Worm (Caenorhabditis elegans) whole organism, L4 larva: Measurements from ENCODE around the gene dig-1.
A peak's percentile ranks its signal among the peaks of the same experiment; 100 is the strongest.

Experiments used
- D1046.2 ChIP-seq: fragments of 200-800 bp; sonication (Bioruptor generic); IDR thresholded peaks from 2 replicates; pipeline ENCODE4 v1.3.6; 2022; ENCODE audit warnings: missing genetic modification characterization, missing compliant biosample characterization
- T20F7.1 ChIP-seq: fragments of 200-800 bp; sonication (Bioruptor generic); optimal IDR thresholded peaks from 2 replicates; lab custom pipeline; 2018; ENCODE audit warnings: mild to moderate bottlenecking, missing genetic modification characterization, missing compliant biosample characterization
- Y5F2A.4 ChIP-seq: fragments of 200-800 bp; sonication (Bioruptor generic); optimal IDR thresholded peaks from 2 replicates; lab custom pipeline; 2018; ENCODE audit warnings: mild to moderate bottlenecking, missing genetic modification characterization, missing compliant biosample characterization
- Y75B8A.6 ChIP-seq: fragments of 200-800 bp; sonication (Bioruptor generic); IDR thresholded peaks from 2 replicates; pipeline ENCODE4 v1.3.6; 2022; ENCODE audit warnings: missing genetic modification reagents, missing genetic modification characterization, missing compliant biosample characterization
- arid-1 ChIP-seq: fragments of 200-800 bp; sonication (Bioruptor generic); conservative IDR thresholded peaks from 2 replicates; pipeline ENCODE4 v1.3.6; 2022; ENCODE audit warnings: missing genetic modification reagents, missing genetic modification characterization, missing compliant biosample characterization
- attf-4 ChIP-seq: sonication (generic microtip); optimal IDR thresholded peaks from 3 replicates; lab custom pipeline; 2017; ENCODE audit warnings: missing biosample characterization, missing genetic modification characterization
- ceh-28 ChIP-seq: fragments of 150-350 bp; optimal IDR thresholded peaks from 2 replicates; lab custom pipeline; 2014; ENCODE audit warnings: missing biosample characterization, missing genetic modification reagents, missing genetic modification characterization
- ctbp-1 ChIP-seq: fragments of 200-800 bp; sonication (Bioruptor generic); IDR thresholded peaks from 2 replicates; pipeline ENCODE4 v1.3.6; 2022; ENCODE audit warnings: missing genetic modification reagents, missing genetic modification characterization, missing compliant biosample characterization
- daf-16 ChIP-seq, 3 experiments: sonication (generic microtip); optimal IDR thresholded peaks; 2 replicates each; lab custom pipeline; 2016 to 2017; ENCODE audit warnings: missing genetic modification characterization in 3 of 3, missing genetic modification reagents in 3 of 3, mild to moderate bottlenecking in 2 of 3, missing compliant biosample characterization in 2 of 3, missing biosample characterization in 1 of 3, moderate library complexity in 1 of 3
- daf-19 ChIP-seq: fragments of 200-800 bp; sonication (Bioruptor generic); conservative IDR thresholded peaks from 2 replicates; pipeline ENCODE4 v1.3.6; 2022; ENCODE audit warnings: missing genetic modification characterization, missing compliant biosample characterization
- daf-8 ChIP-seq: fragments of 200-800 bp; sonication (Bioruptor generic); IDR thresholded peaks from 2 replicates; pipeline ENCODE4 v1.3.6; 2022; ENCODE audit warnings: missing genetic modification characterization, missing compliant biosample characterization
- dmd-6 ChIP-seq: fragments of 200-800 bp; sonication (Bioruptor generic); IDR thresholded peaks from 2 replicates; pipeline ENCODE4 v1.3.6; 2022; ENCODE audit warnings: missing genetic modification reagents, missing genetic modification characterization, missing compliant biosample characterization
- dmd-9 ChIP-seq: fragments of 200-800 bp; sonication (Bioruptor generic); IDR thresholded peaks from 2 replicates; pipeline ENCODE4 v1.3.6; 2022; ENCODE audit warnings: missing genetic modification reagents, missing genetic modification characterization, missing compliant biosample characterization
- dpl-1 ChIP-seq: fragments of 150-350 bp; optimal IDR thresholded peaks from 2 replicates; lab custom pipeline; 2014; ENCODE audit warnings: missing biosample characterization, missing genetic modification reagents, missing genetic modification characterization
- egl-27 ChIP-seq: sonication (generic microtip); optimal IDR thresholded peaks from 3 replicates; lab custom pipeline; 2017; ENCODE audit warnings: missing biosample characterization, missing genetic modification reagents, missing genetic modification characterization
- egl-43 ChIP-seq: fragments of 200-800 bp; sonication (Bioruptor generic); IDR thresholded peaks from 2 replicates; pipeline ENCODE4 v1.3.6; 2022; ENCODE audit warnings: missing genetic modification reagents, missing genetic modification characterization, missing compliant biosample characterization
- fkh-10 ChIP-seq: fragments of 150-350 bp; optimal IDR thresholded peaks from 2 replicates; lab custom pipeline; 2014; ENCODE audit warnings: missing biosample characterization, missing genetic modification reagents, missing genetic modification characterization
- gei-8 ChIP-seq: fragments of 200-800 bp; sonication (Bioruptor generic); optimal IDR thresholded peaks from 2 replicates; lab custom pipeline; 2018; ENCODE audit warnings: mild to moderate bottlenecking, missing genetic modification characterization, missing compliant biosample characterization
- hif-1 ChIP-seq, 2 experiments: sonication (generic microtip); optimal IDR thresholded peaks; 2 replicates each; lab custom pipeline; 2016 to 2017; ENCODE audit warnings: missing compliant biosample characterization in 2 of 2, missing genetic modification characterization in 2 of 2, missing genetic modification reagents in 2 of 2, missing genotype in 2 of 2, mild to moderate bottlenecking in 1 of 2
- lin-38 ChIP-seq: fragments of 200-800 bp; sonication (Bioruptor generic); IDR thresholded peaks from 2 replicates; pipeline ENCODE4 v1.3.6; 2022; ENCODE audit warnings: missing genetic modification reagents, missing genetic modification characterization, missing compliant biosample characterization
- lsy-2 ChIP-seq, 2 experiments: fragments of 150-350 bp in 1 of 2; sonication (generic microtip) in 1 of 2; optimal IDR thresholded peaks; 2 replicates each; lab custom pipeline; 2014 to 2017; ENCODE audit warnings: missing biosample characterization in 2 of 2, missing genetic modification characterization in 2 of 2
- mdl-1 ChIP-seq, 2 experiments: fragments of 150-350 bp in 1 of 2; sonication (generic microtip) in 1 of 2; optimal IDR thresholded peaks; 2 replicates each; lab custom pipeline; 2014 to 2017; ENCODE audit warnings: missing biosample characterization in 2 of 2, missing genetic modification characterization in 2 of 2
- mxl-3 ChIP-seq: fragments of 200-800 bp; sonication (Bioruptor generic); optimal IDR thresholded peaks from 2 replicates; lab custom pipeline; 2018; ENCODE audit warnings: mild to moderate bottlenecking, missing genetic modification characterization, missing compliant biosample characterization
- nhr-102 ChIP-seq: sonication (generic microtip); optimal IDR thresholded peaks from 2 replicates; lab custom pipeline; 2016; ENCODE audit warnings: mild to moderate bottlenecking, missing genetic modification characterization, moderate library complexity, missing compliant biosample characterization
- nhr-237 ChIP-seq: sonication (generic microtip); optimal IDR thresholded peaks from 2 replicates; lab custom pipeline; 2017; ENCODE audit warnings: missing biosample characterization, missing genetic modification characterization
- nhr-25 ChIP-seq: sonication (generic microtip); optimal IDR thresholded peaks from 2 replicates; lab custom pipeline; 2017; ENCODE audit warnings: missing genetic modification characterization, mild to moderate bottlenecking, missing compliant biosample characterization, antibody characterized with exemption, moderate library complexity, borderline replicate concordance; ENCODE audit not compliant: insufficient read depth
- nhr-41 ChIP-seq: fragments of 200-800 bp; sonication (Bioruptor generic); IDR thresholded peaks from 2 replicates; pipeline ENCODE4 v1.3.6; 2022; ENCODE audit warnings: missing genetic modification reagents, missing genetic modification characterization, missing compliant biosample characterization
- nhr-42 ChIP-seq: fragments of 200-800 bp; sonication (Bioruptor generic); IDR thresholded peaks from 2 replicates; pipeline ENCODE4 v1.3.6; 2022; ENCODE audit warnings: missing genetic modification characterization, missing compliant biosample characterization
- nhr-77 ChIP-seq: fragments of 150-350 bp; optimal IDR thresholded peaks from 2 replicates; lab custom pipeline; 2014; ENCODE audit warnings: missing biosample characterization, missing genetic modification characterization
- pha-4 ChIP-seq, 2 experiments: fragments of 150-350 bp in 1 of 2; fragments of 200-800 bp in 1 of 2; sonication (Bioruptor generic) in 1 of 2; IDR thresholded peaks in 1 of 2; optimal IDR thresholded peaks in 1 of 2; 2 replicates each; pipeline versions ENCODE4 v1.3.6 to Lab custom; 2014 to 2022; ENCODE audit warnings: missing genetic modification characterization in 2 of 2, missing genetic modification reagents in 2 of 2, missing biosample characterization in 1 of 2, missing compliant biosample characterization in 1 of 2
- pqm-1 ChIP-seq: sonication (generic microtip); optimal IDR thresholded peaks from 2 replicates; lab custom pipeline; 2017; ENCODE audit warnings: missing biosample characterization, missing genetic modification characterization
- skn-1 ChIP-seq: fragments of 150-350 bp; optimal IDR thresholded peaks from 2 replicates; lab custom pipeline; 2014; ENCODE audit warnings: missing biosample characterization, missing genetic modification characterization
- vab-7 ChIP-seq: fragments of 200-800 bp; sonication (Bioruptor generic); IDR thresholded peaks from 2 replicates; pipeline ENCODE4 v1.3.6; 2022; ENCODE audit warnings: missing genetic modification reagents, missing genetic modification characterization, missing compliant biosample characterization
- zag-1 ChIP-seq: fragments of 150-350 bp; optimal IDR thresholded peaks from 2 replicates; lab custom pipeline; 2014; ENCODE audit warnings: missing biosample characterization, missing genetic modification characterization
- zfp-2 ChIP-seq: sonication (generic microtip); optimal IDR thresholded peaks from 2 replicates; lab custom pipeline; 2016; ENCODE audit warnings: mild to moderate bottlenecking, missing genetic modification characterization, missing compliant biosample characterization

The dig-1 gene

ce11 chrIII:6731285-6731684 lies 14.8 kb upstream of the dig-1 start:
- TF ChIP-seq pqm-1 (tag; lab: Kevin White, UChicago), result no peak
- peak; percentile 14 for TF ChIP-seq dpl-1 (GFP tag; lab: Kevin White, UChicago)

DNA sequence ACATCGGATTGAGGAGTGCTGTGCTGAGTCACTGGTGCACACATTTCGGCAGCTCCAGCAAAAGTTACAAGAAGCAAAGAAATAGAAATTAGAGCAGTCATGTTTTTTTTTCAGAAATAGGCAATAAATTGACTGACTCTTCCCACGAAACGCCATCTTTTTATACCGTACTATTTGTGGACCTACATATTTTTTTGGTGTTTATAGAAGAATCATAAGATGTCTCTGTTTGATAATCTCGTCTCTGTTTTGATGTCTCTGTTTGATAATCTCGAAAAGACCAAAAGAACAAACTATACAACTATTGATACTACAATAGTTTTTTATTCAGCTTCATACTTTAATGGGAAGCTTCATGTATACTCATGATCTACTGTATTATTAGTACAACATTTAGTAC lies 11.7 kb upstream of the dig-1 start, which contains the start of gene Y102E9.3:
Gene Y102E9.3, minus strand, starts transcription at position 101 of the 400 bp plus-strand sequence.
- TF ChIP-seq nhr-77 (tag; lab: Kevin White, UChicago), result no peak
- TF ChIP-seq hif-1 (tag; optimal IDR thresholded peaks at IDR 0.05; lab: Kevin White, UChicago), result no peak
- TF ChIP-seq fkh-10 (GFP tag; lab: Kevin White, UChicago), result no peak
- TF ChIP-seq skn-1 (tag; lab: Kevin White, UChicago), result no peak
- TF ChIP-seq nhr-25 (tag; lab: Kevin White, UChicago), result no peak
- TF ChIP-seq Y5F2A.4 (GFP tag; lab: Kevin White, UChicago), result no peak
- TF ChIP-seq T20F7.1 (GFP tag; lab: Kevin White, UChicago), result no peak
- TF ChIP-seq ceh-28 (tag; lab: Kevin White, UChicago), result no peak

DNA sequence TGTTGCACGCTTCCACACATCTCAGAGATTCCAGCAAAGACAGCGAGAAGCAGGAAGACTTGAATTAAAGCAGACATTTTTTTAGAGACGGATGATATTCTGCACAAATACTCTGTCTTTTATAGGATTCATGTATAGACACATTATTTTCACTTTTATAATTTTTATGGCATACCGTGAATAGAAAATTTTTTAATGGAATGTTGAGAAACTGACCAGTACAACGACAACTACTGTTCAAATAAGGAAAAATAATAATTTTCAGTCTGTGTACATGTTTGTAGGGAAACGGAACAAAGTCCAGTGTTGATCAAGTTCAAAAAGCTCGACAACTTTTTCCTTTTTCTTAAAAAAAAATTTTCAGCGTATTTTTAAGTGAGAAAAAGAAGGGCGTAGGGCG lies 9.5 kb upstream of the dig-1 start, which contains the start of gene Y102E9.6:
Gene Y102E9.6, minus strand, starts transcription at position 101 of the 400 bp plus-strand sequence.
- TF ChIP-seq vab-7 (GFP tag; lab: Robert Waterston, UW) (no peak), ctbp-1 (GFP tag; lab: Robert Waterston, UW) (no peak)

DNA sequence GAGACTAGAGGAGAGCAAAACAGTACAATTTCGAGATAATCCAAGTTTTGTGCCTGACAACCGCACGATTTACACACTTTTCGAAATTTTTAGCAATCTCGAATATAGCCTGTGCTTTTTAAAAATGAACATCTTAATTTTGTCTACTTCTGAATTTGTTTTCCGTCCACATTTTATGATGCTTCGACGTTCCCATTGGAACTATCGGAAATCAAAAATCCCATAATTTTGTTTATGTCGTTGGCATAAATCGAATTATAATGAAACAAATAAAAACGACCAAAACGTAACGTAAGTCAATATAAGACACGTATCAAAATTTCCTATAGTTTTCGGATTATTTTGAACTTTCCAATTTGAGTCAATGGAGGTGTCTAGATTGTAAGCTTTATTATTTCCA lies 9.1 kb upstream of the dig-1 start, which contains the start of gene K07E12.2:
Gene K07E12.2, plus strand, starts transcription at position 301 of the 400 bp plus-strand sequence.
- TF ChIP-seq nhr-237 (no peak), lsy-2 (tag; optimal IDR thresholded peaks at IDR 0.05; lab: Kevin White, UChicago) (no peak), egl-27 (no peak), nhr-41 (GFP tag; lab: Robert Waterston, UW) (no peak), zfp-2 (tag; lab: Kevin White, UChicago) (no peak), D1046.2 (GFP tag; lab: Robert Waterston, UW) (no peak), pha-4 (GFP tag; IDR thresholded peaks at IDR 0.05; lab: Robert Waterston, UW) (no peak), pha-4 (tag; optimal IDR thresholded peaks at IDR 0.05; lab: Kevin White, UChicago) (no peak), daf-19 (GFP tag; lab: Robert Waterston, UW) (no peak), Y75B8A.6 (GFP tag; lab: Robert Waterston, UW) (no peak), zag-1 (tag; lab: Kevin White, UChicago) (no peak), daf-8 (GFP tag; lab: Robert Waterston, UW) (no peak), nhr-42 (no peak), daf-16 (GFP tag; optimal IDR thresholded peaks at IDR 0.05; lab: Kevin White, UChicago) (no peak), daf-16 (tag; optimal IDR thresholded peaks at IDR 0.05; lab: Kevin White, UChicago) (no peak), dmd-6 (no peak), dmd-9 (GFP tag; lab: Robert Waterston, UW) (no peak), egl-43 (GFP tag; lab: Robert Waterston, UW) (no peak), mdl-1 (tag; optimal IDR thresholded peaks at IDR 0.05; lab: Kevin White, UChicago) (no peak), arid-1 (GFP tag; lab: Robert Waterston, UW) (no peak), nhr-102 (tag; lab: Kevin White, UChicago) (no peak)

DNA sequence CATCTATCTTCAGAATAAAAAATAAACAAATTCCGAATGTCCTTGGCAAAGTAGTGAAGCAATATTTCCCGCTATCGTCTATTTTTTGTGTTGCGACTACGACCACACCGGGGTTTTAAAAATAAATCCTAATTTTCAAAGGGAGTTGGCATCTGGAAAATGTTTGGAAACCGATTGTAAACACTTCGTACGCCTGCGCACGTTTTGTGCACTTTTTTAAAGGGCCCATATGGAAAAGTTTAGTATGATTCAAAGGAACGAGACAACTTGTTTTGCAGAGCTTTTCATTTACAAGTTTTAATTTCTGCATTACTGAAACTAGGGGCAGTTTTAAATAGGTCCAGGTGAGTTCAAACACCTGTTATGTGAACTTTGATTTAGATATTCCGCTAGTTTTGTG lies 6.0 kb upstream of the dig-1 start:
- no peak for TF ChIP-seq mxl-3 (GFP tag; lab: Kevin White, UChicago)
- no peak for TF ChIP-seq lin-38 (GFP tag; lab: Robert Waterston, UW)
- no peak for TF ChIP-seq attf-4 (tag; lab: Kevin White, UChicago)
- TF ChIP-seq gei-8 (GFP tag; lab: Kevin White, UChicago), result no peak
